Worm (Caenorhabditis elegans) whole organism, midembryonic: ENCODE data around the gene clc-11.

Experiments used
- T22C8.4 ChIP-seq: fragments of 200-800 bp; sonication (Bioruptor generic); IDR thresholded peaks from 2 replicates; pipeline ENCODE4 v1.3.6; 2022; ENCODE audit warnings: missing genetic modification characterization, missing compliant biosample characterization
- cog-1 ChIP-seq: sonication (generic microtip); optimal IDR thresholded peaks from 2 replicates; lab custom pipeline; 2016; ENCODE audit warnings: missing genetic modification characterization, missing compliant biosample characterization
- flt-1 ChIP-seq: fragments of 200-800 bp; sonication (Bioruptor generic); IDR thresholded peaks from 2 replicates; pipeline ENCODE4 v1.3.6; 2022; ENCODE audit warnings: missing genetic modification characterization, missing compliant biosample characterization
- klf-2 ChIP-seq: fragments of 200-800 bp; sonication (Bioruptor generic); conservative IDR thresholded peaks from 2 replicates; pipeline ENCODE4 v1.3.6; 2022; ENCODE audit warnings: missing genetic modification reagents, missing genetic modification characterization, missing compliant biosample characterization
- med-1 ChIP-seq: sonication (generic microtip); optimal IDR thresholded peaks from 2 replicates; lab custom pipeline; 2017; ENCODE audit warnings: missing genetic modification characterization, mild to moderate bottlenecking, missing compliant biosample characterization, antibody characterized with exemption, missing genetic modification reagents; ENCODE audit not compliant: insufficient read depth
- ref-1 ChIP-seq: fragments of 200-800 bp; sonication (Bioruptor generic); conservative IDR thresholded peaks from 2 replicates; pipeline ENCODE4 v1.3.6; 2022; ENCODE audit warnings: missing genetic modification reagents, missing genetic modification characterization, missing compliant biosample characterization
- tab-1 ChIP-seq: fragments of 200-800 bp; sonication (Bioruptor generic); IDR thresholded peaks from 2 replicates; pipeline ENCODE4 v1.3.6; 2022; ENCODE audit warnings: missing genetic modification characterization, missing compliant biosample characterization
- ztf-23 ChIP-seq: fragments of 200-800 bp; sonication (Bioruptor generic); IDR thresholded peaks from 2 replicates; pipeline ENCODE4 v1.3.6; 2022; ENCODE audit warnings: missing genetic modification reagents, missing genetic modification characterization, missing compliant biosample characterization

ce11 chrV:16183357-16183756, 43.9 kb upstream of the clc-11 start, which contains the start of gene srz-14:
- TF ChIP-seq flt-1 (GFP tag; lab: Robert Waterston, UW), result no peak
- TF ChIP-seq klf-2 (GFP tag; lab: Robert Waterston, UW), result no peak
- TF ChIP-seq cog-1 (tag; lab: Kevin White, UChicago), result no peak
- TF ChIP-seq ztf-23 (GFP tag; lab: Robert Waterston, UW), result no peak
- TF ChIP-seq ref-1 (GFP tag; lab: Robert Waterston, UW), result no peak
- no peak for TF ChIP-seq tab-1 (GFP tag; lab: Robert Waterston, UW)
- no peak for TF ChIP-seq med-1 (GFP tag; lab: Kevin White, UChicago)
- no peak for TF ChIP-seq T22C8.4
